Worm (Caenorhabditis elegans) whole organism, L2 larva: ENCODE data around the gene iff-2.

Source experiments
- F13H6.1 ChIP-seq: sonication (generic microtip); optimal IDR thresholded peaks from 2 replicates; lab custom pipeline; 2016; ENCODE audit warnings: missing genetic modification characterization, missing compliant biosample characterization
- R02D3.7 ChIP-seq: fragments of 150-350 bp; optimal IDR thresholded peaks from 2 replicates; lab custom pipeline; 2014; ENCODE audit warnings: missing biosample characterization, missing genetic modification characterization
- ceh-82 ChIP-seq: fragments of 150-350 bp; optimal IDR thresholded peaks from 2 replicates; lab custom pipeline; 2014; ENCODE audit warnings: missing biosample characterization, missing genetic modification characterization
- dmd-4 ChIP-seq: sonication (generic microtip); optimal IDR thresholded peaks from 2 replicates; lab custom pipeline; 2017; ENCODE audit warnings: missing biosample characterization, missing genetic modification characterization
- zag-1 ChIP-seq: fragments of 150-350 bp; optimal IDR thresholded peaks from 2 replicates; lab custom pipeline; 2014; ENCODE audit warnings: missing biosample characterization, missing genetic modification characterization
- ztf-4 ChIP-seq: fragments of 150-350 bp; optimal IDR thresholded peaks from 2 replicates; lab custom pipeline; 2014; ENCODE audit warnings: missing biosample characterization, missing genetic modification characterization

- no peak for TF ChIP-seq ceh-82
- no peak for TF ChIP-seq F13H6.1 (tag; lab: Kevin White, UChicago)
- no peak for TF ChIP-seq ztf-4 (tag; lab: Kevin White, UChicago)
- TF ChIP-seq R02D3.7 (tag; lab: Kevin White, UChicago) = no peak
- no peak for TF ChIP-seq dmd-4 (tag; lab: Kevin White, UChicago)
- no peak for TF ChIP-seq zag-1
Measured at ce11 chrII:8581700-8582099, 20.5 kb upstream of the iff-2 start, which contains the start of gene arl-1.
